Fruit fly (Drosophila melanogaster) whole organism: ENCODE results near the gene CG17562.

ENCODE experiments used
- EcR ChIP-seq, 2 experiments: fragments of >200 bp; optimal IDR thresholded peaks; 2 replicates each; lab custom pipeline; 2017; ENCODE audit warnings: missing biosample characterization in 2 of 2, missing genetic modification characterization in 2 of 2, missing genetic modification reagents in 2 of 2
- psq ChIP-seq: fragments of >200 bp; optimal IDR thresholded peaks from 2 replicates; lab custom pipeline; 2017
- usp ChIP-seq: fragments of >200 bp; optimal IDR thresholded peaks from 2 replicates; lab custom pipeline; 2017; ENCODE audit warnings: missing biosample characterization, missing genetic modification characterization, mixed read lengths

dm6 chr3R:16615009-16615408, at the start of gene CG17562:
- TF ChIP-seq psq (lab: Kevin White, UChicago) (no peak), EcR (GFP tag; optimal IDR thresholded peaks at IDR 0.05; lab: Kevin White, UChicago) (no peak), usp (GFP tag; lab: Kevin White, UChicago) (no peak)
